Fruit fly (Drosophila melanogaster): ENCODE results near the gene Gk1.

- no peak for TF ChIP-seq CG8478 (optimal IDR thresholded peaks at IDR 0.05)
- TF ChIP-seq CTCF (optimal IDR thresholded peaks at IDR 0.05) = no peak
Observed at dm6 chr3L:156591-157303, 48.9 kb downstream of the Gk1 start.

All from S2 (cell line).